Worm (Caenorhabditis elegans) whole organism, early embryonic: Measurements from ENCODE around the gene Y53F4B.17.

Source experiments
- B0310.2 ChIP-seq: sonication (generic microtip); optimal IDR thresholded peaks from 2 replicates; lab custom pipeline; 2016; ENCODE audit warnings: mild to moderate bottlenecking, missing genetic modification characterization, missing compliant biosample characterization
- F13C5.2 ChIP-seq: sonication (generic microtip); optimal IDR thresholded peaks from 2 replicates; lab custom pipeline; 2017; ENCODE audit warnings: mild to moderate bottlenecking, missing genetic modification characterization, inconsistent platforms, missing compliant biosample characterization
- aly-1 ChIP-seq: sonication (generic microtip); optimal IDR thresholded peaks from 2 replicates; lab custom pipeline; 2016; ENCODE audit warnings: missing genetic modification characterization, missing compliant biosample characterization
- ama-1 ChIP-seq: fragments of 150-350 bp; optimal IDR thresholded peaks from 2 replicates; lab custom pipeline; 2014
- ceh-13 ChIP-seq: fragments of 200-800 bp; sonication (Bioruptor generic); optimal IDR thresholded peaks from 2 replicates; lab custom pipeline; 2018; ENCODE audit warnings: mild to moderate bottlenecking, missing genetic modification characterization, missing compliant biosample characterization
- ceh-36 ChIP-seq: sonication (generic microtip); optimal IDR thresholded peaks from 2 replicates; lab custom pipeline; 2016; ENCODE audit warnings: missing genetic modification characterization, inconsistent platforms, missing compliant biosample characterization
- ets-7 ChIP-seq: sonication (generic microtip); optimal IDR thresholded peaks from 2 replicates; lab custom pipeline; 2016; ENCODE audit warnings: missing genotype, missing genetic modification characterization, missing compliant biosample characterization
- flt-1 ChIP-seq: fragments of 200-800 bp; sonication (Bioruptor generic); IDR thresholded peaks from 2 replicates; pipeline ENCODE4 v1.3.6; 2022; ENCODE audit warnings: missing genetic modification characterization, missing compliant biosample characterization
- hmg-4 ChIP-seq: fragments of 200-800 bp; sonication (Bioruptor generic); optimal IDR thresholded peaks from 2 replicates; lab custom pipeline; 2018; ENCODE audit warnings: mild to moderate bottlenecking, missing genetic modification characterization, missing compliant biosample characterization
- scrt-1 ChIP-seq: fragments of 200-800 bp; sonication (Bioruptor generic); IDR thresholded peaks from 2 replicates; pipeline ENCODE4 v1.3.6; 2022; ENCODE audit warnings: missing genetic modification characterization, missing compliant biosample characterization
- sea-1 ChIP-seq: fragments of 200-800 bp; sonication (Bioruptor generic); conservative IDR thresholded peaks from 2 replicates; pipeline ENCODE4 v1.3.6; 2022; ENCODE audit warnings: missing genetic modification characterization, missing compliant biosample characterization
- tbx-11 ChIP-seq: fragments of 200-800 bp; sonication (Bioruptor generic); IDR thresholded peaks from 2 replicates; pipeline ENCODE4 v1.3.6; 2022; ENCODE audit warnings: missing genetic modification characterization, missing compliant biosample characterization
- tra-4 ChIP-seq: sonication (generic microtip); optimal IDR thresholded peaks from 2 replicates; lab custom pipeline; 2017; ENCODE audit warnings: missing genetic modification characterization, missing compliant biosample characterization

DNA sequence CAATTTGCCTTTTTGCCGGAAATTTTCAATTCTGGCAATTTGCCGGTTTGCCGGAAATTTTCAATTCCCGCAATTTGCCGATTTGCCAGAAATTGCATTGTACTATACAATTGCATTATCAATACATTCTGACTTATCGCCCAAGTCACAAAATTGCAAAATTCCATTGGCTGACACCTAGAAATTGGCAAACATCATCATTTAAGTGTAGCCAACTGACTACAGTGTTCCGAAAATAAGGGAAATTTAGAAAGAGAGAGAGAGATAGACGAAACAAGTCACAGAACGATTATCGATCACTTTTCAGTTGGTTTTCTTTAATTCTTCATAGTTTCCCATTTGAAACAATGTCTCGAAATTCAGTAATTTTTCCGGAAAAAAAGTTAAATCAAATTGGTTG is 52.9 kb downstream of the Y53F4B.17 start:
- TF ChIP-seq ets-7 (tag; lab: Kevin White, UChicago) = no peak
- no peak for TF ChIP-seq ama-1 (lab: Kevin White, UChicago)
- no peak for TF ChIP-seq scrt-1 (GFP tag; lab: Robert Waterston, UW)
- no peak for TF ChIP-seq F13C5.2 (tag; lab: Kevin White, UChicago)
- no peak for TF ChIP-seq ceh-13
- TF ChIP-seq flt-1 (GFP tag; lab: Robert Waterston, UW) = no peak
- TF ChIP-seq B0310.2 (tag; lab: Kevin White, UChicago) = no peak
- no peak for TF ChIP-seq aly-1 (tag; lab: Kevin White, UChicago)
- no peak for TF ChIP-seq sea-1 (GFP tag; lab: Robert Waterston, UW)
- TF ChIP-seq tbx-11 (GFP tag; lab: Robert Waterston, UW) = no peak
- TF ChIP-seq tra-4 = no peak
- no peak for TF ChIP-seq hmg-4 (GFP tag; lab: Kevin White, UChicago)
- TF ChIP-seq ceh-36 (tag; lab: Kevin White, UChicago) = no peak
